Worm (Caenorhabditis elegans) whole organism, L3 larva: ENCODE results near the gene fbf-2.

Experiments used
- egl-27 ChIP-seq: sonication (generic microtip); optimal IDR thresholded peaks from 4 replicates; lab custom pipeline; 2017; ENCODE audit warnings: missing biosample characterization, missing genetic modification reagents, missing genetic modification characterization
- sea-2 ChIP-seq: fragments of 150-350 bp; sonication (generic microtip); optimal IDR thresholded peaks from 4 replicates; lab custom pipeline; 2014; ENCODE audit warnings: missing biosample characterization, missing genetic modification reagents, missing genetic modification characterization
- skn-1 ChIP-seq: fragments of 150-350 bp; optimal IDR thresholded peaks from 2 replicates; lab custom pipeline; 2014; ENCODE audit warnings: missing biosample characterization, missing genetic modification characterization
- snpc-4 ChIP-seq: fragments of 150-350 bp; optimal IDR thresholded peaks from 2 replicates; lab custom pipeline; 2014; ENCODE audit warnings: missing biosample characterization, missing genetic modification characterization

DNA sequence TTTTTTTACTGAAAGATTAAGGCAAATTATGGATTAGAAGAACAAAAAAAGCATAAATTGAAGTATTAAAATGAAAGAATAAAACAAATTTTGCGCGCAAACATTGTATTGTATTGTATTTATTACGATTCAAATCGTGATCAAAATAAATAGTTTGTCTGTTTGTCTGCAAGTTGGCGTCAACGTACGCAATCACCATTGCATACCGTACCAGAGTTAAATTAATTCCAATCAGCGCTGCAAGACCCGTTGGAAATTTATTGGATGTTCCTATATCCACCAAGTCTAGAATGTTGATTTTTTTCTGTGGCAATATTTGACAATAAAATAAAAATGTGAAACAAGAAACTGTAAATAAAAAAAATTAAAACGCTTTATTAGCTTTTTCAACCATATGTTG lies 21.9 kb upstream of the fbf-2 start, which contains the start of gene heri-1:
- TF ChIP-seq snpc-4 (no peak), skn-1 (tag; lab: Kevin White, UChicago) (no peak), egl-27 (no peak), sea-2 (GFP tag; lab: Kevin White, UChicago) (no peak)
